Fruit fly (Drosophila melanogaster) whole organism, embryonic: ENCODE data around the gene PolA1.
A peak's percentile ranks its signal among the peaks of the same experiment; 100 is the strongest.

ENCODE experiments used
- Ada2b ChIP-seq: fragments of 200-800 bp; sonication (Bioruptor generic); IDR thresholded peaks from 2 replicates; pipeline ENCODE4 v1.3.6; 2022; ENCODE audit warnings: missing biosample characterization, missing genetic modification characterization
- Blimp-1 ChIP-seq: fragments of 200-800 bp; sonication (Bioruptor generic); optimal IDR thresholded peaks from 3 replicates; lab custom pipeline; 2018; ENCODE audit warnings: missing biosample characterization, missing genetic modification characterization, mild to moderate bottlenecking, moderate library complexity, missing genetic modification reagents
- CG10267 ChIP-seq: fragments of 200-800 bp; sonication (Bioruptor generic); optimal IDR thresholded peaks from 2 replicates; lab custom pipeline; 2018; ENCODE audit warnings: missing biosample characterization, mild to moderate bottlenecking, missing genetic modification characterization, moderate library complexity
- CG10565 ChIP-seq: fragments of 200-800 bp; sonication (Bioruptor generic); optimal IDR thresholded peaks from 3 replicates; lab custom pipeline; 2016; ENCODE audit warnings: missing biosample characterization, mild to moderate bottlenecking, missing genetic modification characterization
- CG11085 ChIP-seq: fragments of 200-800 bp; sonication (Bioruptor generic); IDR thresholded peaks from 2 replicates; pipeline ENCODE4 v1.3.6; 2022; ENCODE audit warnings: missing biosample characterization, missing genetic modification characterization
- CG13624 ChIP-seq: fragments of 200-800 bp; sonication (Bioruptor generic); optimal IDR thresholded peaks from 2 replicates; lab custom pipeline; 2016; ENCODE audit warnings: missing biosample characterization, missing genetic modification characterization
- CG14050 ChIP-seq: fragments of 200-800 bp; sonication (Bioruptor generic); IDR thresholded peaks from 3 replicates; pipeline ENCODE4 v1.3.6; 2022; ENCODE audit warnings: missing biosample characterization, missing genetic modification characterization
- CG14965 ChIP-seq: fragments of 200-800 bp; sonication (Bioruptor generic); optimal IDR thresholded peaks from 2 replicates; lab custom pipeline; 2016; ENCODE audit warnings: missing biosample characterization, missing genetic modification characterization, borderline replicate concordance
- CG17385 ChIP-seq: fragments of 200-800 bp; sonication (Bioruptor generic); optimal IDR thresholded peaks from 3 replicates; lab custom pipeline; 2018; ENCODE audit warnings: missing biosample characterization, mild to moderate bottlenecking, missing genetic modification characterization
- CG17802 ChIP-seq: fragments of 200-800 bp; sonication (Bioruptor generic); optimal IDR thresholded peaks from 2 replicates; lab custom pipeline; 2018; ENCODE audit warnings: missing biosample characterization, mild to moderate bottlenecking, missing genetic modification characterization, moderate library complexity
- CG2875 ChIP-seq: fragments of 200-800 bp; sonication (Bioruptor generic); optimal IDR thresholded peaks from 2 replicates; lab custom pipeline; 2017; ENCODE audit warnings: missing biosample characterization, mild to moderate bottlenecking, missing genetic modification characterization, missing genetic modification reagents
- CG31365 ChIP-seq: fragments of 200-800 bp; sonication (Bioruptor generic); optimal IDR thresholded peaks from 2 replicates; lab custom pipeline; 2018; ENCODE audit warnings: missing biosample characterization, mild to moderate bottlenecking, missing genetic modification characterization
- CG3995 ChIP-seq: fragments of 200-800 bp; sonication (Bioruptor generic); optimal IDR thresholded peaks from 3 replicates; lab custom pipeline; 2016; ENCODE audit warnings: missing biosample characterization, missing genetic modification characterization
- CG42726 ChIP-seq: fragments of 200-800 bp; sonication (Bioruptor generic); IDR thresholded peaks from 2 replicates; pipeline ENCODE4 v1.3.6; 2022; ENCODE audit warnings: missing biosample characterization, missing genetic modification characterization; ENCODE audit not compliant: partially characterized antibody
- CG4360 ChIP-seq: fragments of 200-800 bp; sonication (Bioruptor generic); IDR thresholded peaks from 2 replicates; pipeline ENCODE4 v1.3.6; 2022; ENCODE audit warnings: missing biosample characterization, missing genetic modification characterization
- CG43689 ChIP-seq: fragments of 200-800 bp; sonication (Bioruptor generic); IDR thresholded peaks from 2 replicates; pipeline ENCODE4 v1.3.6; 2022; ENCODE audit warnings: missing biosample characterization, missing genetic modification characterization
- CG4424 ChIP-seq: fragments of 200-800 bp; sonication (Bioruptor generic); optimal IDR thresholded peaks from 3 replicates; lab custom pipeline; 2016; ENCODE audit warnings: missing biosample characterization, missing genetic modification characterization
- CG4707 ChIP-seq: fragments of 200-800 bp; sonication (Bioruptor generic); optimal IDR thresholded peaks from 2 replicates; lab custom pipeline; 2018; ENCODE audit warnings: missing biosample characterization, mild to moderate bottlenecking, missing genetic modification characterization, moderate library complexity
- CG6272 ChIP-seq: fragments of 200-800 bp; sonication (Bioruptor generic); IDR thresholded peaks from 2 replicates; pipeline ENCODE4 v1.3.6; 2022; ENCODE audit warnings: missing biosample characterization, missing genetic modification characterization
- CG7987 ChIP-seq: fragments of 200-800 bp; sonication (Bioruptor generic); optimal IDR thresholded peaks from 2 replicates; lab custom pipeline; 2018; ENCODE audit warnings: missing biosample characterization, mild to moderate bottlenecking, missing genetic modification characterization, moderate library complexity
- CG8281 ChIP-seq: fragments of 200-800 bp; sonication (Bioruptor generic); optimal IDR thresholded peaks from 2 replicates; lab custom pipeline; 2018; ENCODE audit warnings: missing biosample characterization, mild to moderate bottlenecking, missing genetic modification characterization, moderate library complexity
- CG9932 ChIP-seq: fragments of 200-800 bp; sonication (Bioruptor generic); IDR thresholded peaks from 2 replicates; pipeline ENCODE4 v1.3.6; 2022; ENCODE audit warnings: missing biosample characterization, missing genetic modification characterization
- D19A ChIP-seq: fragments of 200-800 bp; optimal IDR thresholded peaks from 3 replicates; lab custom pipeline; 2019; ENCODE audit warnings: missing biosample characterization, mild to moderate bottlenecking, missing genetic modification characterization, moderate library complexity
- Dip3 ChIP-seq: fragments of 200-800 bp; sonication (Bioruptor generic); optimal IDR thresholded peaks from 3 replicates; lab custom pipeline; 2016; ENCODE audit warnings: missing biosample characterization, missing genetic modification characterization
- Doc2 ChIP-seq: fragments of 200-800 bp; sonication (Bioruptor generic); IDR thresholded peaks from 2 replicates; pipeline ENCODE4 v1.3.6; 2022; ENCODE audit warnings: missing biosample characterization, missing genetic modification characterization
- ERR ChIP-seq: fragments of 200-800 bp; sonication (Bioruptor generic); optimal IDR thresholded peaks from 2 replicates; lab custom pipeline; 2016; ENCODE audit warnings: missing biosample characterization, missing genetic modification characterization
- HmgZ ChIP-seq: fragments of 200-800 bp; sonication (Bioruptor generic); optimal IDR thresholded peaks from 2 replicates; lab custom pipeline; 2018; ENCODE audit warnings: missing biosample characterization, mild to moderate bottlenecking, missing genetic modification characterization
- Hmr ChIP-seq: fragments of 200-800 bp; sonication (Bioruptor generic); optimal IDR thresholded peaks from 3 replicates; lab custom pipeline; 2017; ENCODE audit warnings: mild to moderate bottlenecking, missing biosample characterization, missing genetic modification reagents, missing genetic modification characterization
- Hr39 ChIP-seq: fragments of >200 bp; optimal IDR thresholded peaks from 2 replicates; lab custom pipeline; 2017
- Oaz ChIP-seq: fragments of 200-800 bp; sonication (Bioruptor generic); IDR thresholded peaks from 2 replicates; pipeline ENCODE4 v1.3.6; 2022; ENCODE audit warnings: missing biosample characterization, missing genetic modification characterization
- Rfx ChIP-seq: fragments of 200-800 bp; sonication (Bioruptor generic); IDR thresholded peaks from 2 replicates; pipeline ENCODE4 v1.3.6; 2022; ENCODE audit warnings: missing biosample characterization, missing genetic modification characterization
- Xbp1 ChIP-seq: fragments of 200-800 bp; sonication (Bioruptor generic); optimal IDR thresholded peaks from 3 replicates; lab custom pipeline; 2016; ENCODE audit warnings: missing biosample characterization, mild to moderate bottlenecking, missing genetic modification characterization
- YL-1 ChIP-seq: fragments of 200-800 bp; sonication (Bioruptor generic); optimal IDR thresholded peaks from 3 replicates; lab custom pipeline; 2017; ENCODE audit warnings: missing biosample characterization, mild to moderate bottlenecking, missing genetic modification characterization
- aop ChIP-seq: fragments of 200-800 bp; sonication (Bioruptor generic); IDR thresholded peaks from 2 replicates; pipeline ENCODE4 v1.3.6; 2022; ENCODE audit warnings: missing biosample characterization, missing genetic modification characterization
- bigmax ChIP-seq: fragments of 200-800 bp; sonication (Bioruptor generic); optimal IDR thresholded peaks from 2 replicates; lab custom pipeline; 2018; ENCODE audit warnings: missing biosample characterization, mild to moderate bottlenecking, missing genetic modification characterization
- bowl ChIP-seq: fragments of 200-800 bp; sonication (Bioruptor generic); IDR thresholded peaks from 2 replicates; pipeline ENCODE4 v1.3.6; 2022; ENCODE audit warnings: missing biosample characterization, missing genetic modification characterization
- croc ChIP-seq: fragments of 200-800 bp; sonication (Bioruptor generic); conservative IDR thresholded peaks from 3 replicates; pipeline ENCODE4 v1.3.6; 2022; ENCODE audit warnings: missing biosample characterization, missing genetic modification characterization
- disco-r ChIP-seq: fragments of 200-800 bp; sonication (Bioruptor generic); optimal IDR thresholded peaks from 2 replicates; lab custom pipeline; 2016; ENCODE audit warnings: missing biosample characterization, missing genetic modification characterization
- eve ChIP-seq, 2 experiments: fragments of >200 bp; optimal IDR thresholded peaks; 2 replicates each; lab custom pipeline; 2017; ENCODE audit warnings: missing biosample characterization in 2 of 2, missing genetic modification characterization in 2 of 2
- grn ChIP-seq: fragments of 200-800 bp; sonication (Bioruptor generic); optimal IDR thresholded peaks from 3 replicates; lab custom pipeline; 2017; ENCODE audit warnings: missing biosample characterization, missing genetic modification characterization
- gt ChIP-seq: fragments of 200-800 bp; sonication (Bioruptor generic); IDR thresholded peaks from 2 replicates; pipeline ENCODE4 v1.3.6; 2022; ENCODE audit warnings: missing biosample characterization, missing genetic modification characterization
- her ChIP-seq: fragments of 200-800 bp; sonication (Bioruptor generic); optimal IDR thresholded peaks from 2 replicates; lab custom pipeline; 2016; ENCODE audit warnings: missing biosample characterization, missing genetic modification characterization
- knrl ChIP-seq: fragments of 200-800 bp; sonication (Bioruptor generic); IDR thresholded peaks from 3 replicates; pipeline ENCODE4 v1.3.6; 2022; ENCODE audit warnings: missing biosample characterization, missing genetic modification characterization; ENCODE audit not compliant: partially characterized antibody
- lbe ChIP-seq: fragments of 200-800 bp; sonication (Bioruptor generic); optimal IDR thresholded peaks from 2 replicates; lab custom pipeline; 2016; ENCODE audit warnings: missing biosample characterization, mild to moderate bottlenecking, missing genetic modification characterization
- nerfin-1 ChIP-seq: fragments of 200-800 bp; sonication (Bioruptor generic); optimal IDR thresholded peaks from 3 replicates; lab custom pipeline; 2019; ENCODE audit warnings: missing biosample characterization, mild to moderate bottlenecking, missing genetic modification characterization, moderate library complexity
- org-1 ChIP-seq: fragments of 200-800 bp; sonication (Bioruptor generic); optimal IDR thresholded peaks from 2 replicates; lab custom pipeline; 2017; ENCODE audit warnings: missing biosample characterization, missing genetic modification characterization
- schlank ChIP-seq: fragments of 200-800 bp; sonication (Bioruptor generic); optimal IDR thresholded peaks from 2 replicates; lab custom pipeline; 2018; ENCODE audit warnings: missing biosample characterization, mild to moderate bottlenecking, missing genetic modification characterization
- sens-2 ChIP-seq: fragments of 200-800 bp; sonication (Bioruptor generic); IDR thresholded peaks from 2 replicates; pipeline ENCODE4 v1.3.6; 2022; ENCODE audit warnings: missing biosample characterization, missing genetic modification characterization
- so ChIP-seq: fragments of 200-800 bp; sonication (Bioruptor generic); IDR thresholded peaks from 3 replicates; pipeline ENCODE4 v1.3.6; 2022; ENCODE audit warnings: missing biosample characterization, missing genetic modification characterization
- sqz ChIP-seq: fragments of 200-800 bp; sonication (Bioruptor generic); optimal IDR thresholded peaks from 3 replicates; lab custom pipeline; 2018; ENCODE audit warnings: missing biosample characterization, mild to moderate bottlenecking, missing genetic modification characterization
- sug ChIP-seq: fragments of 200-800 bp; optimal IDR thresholded peaks from 2 replicates; lab custom pipeline; 2019; ENCODE audit warnings: missing biosample characterization, mild to moderate bottlenecking, missing genetic modification characterization, moderate library complexity

The PolA1 gene

DNA sequence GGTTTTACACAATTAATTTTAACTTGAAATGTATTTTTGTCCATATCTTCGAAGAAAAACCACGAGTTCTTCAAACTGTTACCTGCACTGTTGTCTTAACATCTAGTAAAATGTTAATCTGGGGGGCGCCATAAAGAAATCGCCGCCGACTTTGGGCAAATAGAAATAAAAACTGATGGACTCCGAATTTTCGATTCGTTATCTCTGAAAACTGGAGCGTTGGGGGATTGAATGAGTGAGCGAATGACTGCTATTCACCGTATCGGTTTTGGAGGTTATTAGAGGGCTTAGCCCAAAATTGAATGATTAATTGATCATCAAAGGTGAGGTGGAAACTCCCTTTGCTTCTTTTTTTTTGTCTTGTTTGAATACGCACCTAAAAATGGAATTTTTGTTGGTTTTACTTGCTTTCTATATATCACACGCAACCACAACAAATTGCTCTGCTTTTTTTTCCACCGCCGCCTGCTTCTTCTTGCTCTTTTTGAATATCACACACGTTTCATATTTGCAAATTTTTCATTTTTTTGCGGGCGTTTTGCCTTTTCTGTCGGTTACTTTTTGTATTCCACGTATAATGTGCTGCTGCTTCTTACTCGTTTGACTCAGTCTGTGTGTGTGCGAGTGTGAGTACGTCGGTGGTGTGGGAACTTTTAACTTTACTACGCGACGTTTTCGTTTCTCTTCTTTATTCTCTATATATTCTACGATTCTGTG, 39.6 kb downstream of the PolA1 start:
- TF ChIP-seq HmgZ = no peak
- no peak for TF ChIP-seq sqz (GFP tag; lab: Kevin White, UChicago)
- TF ChIP-seq so (GFP tag; lab: Robert Waterston, UW) = no peak
- peak; percentile 99 for TF ChIP-seq CG8281
- no peak for TF ChIP-seq CG9932 (GFP tag; lab: Robert Waterston, UW)
- no peak for TF ChIP-seq Blimp-1 (GFP tag; lab: Kevin White, UChicago)
- peak; percentile 8 for TF ChIP-seq YL-1 (GFP tag; lab: Kevin White, UChicago)
- TF ChIP-seq Rfx = no peak
- peak in 1 of 2 experiments; percentile 64 for TF ChIP-seq eve (GFP tag; optimal IDR thresholded peaks at IDR 0.05; lab: Kevin White, UChicago)
- TF ChIP-seq CG14050 (GFP tag; lab: Robert Waterston, UW) = no peak
- no peak for TF ChIP-seq CG43689 (GFP tag; lab: Robert Waterston, UW)
- no peak for TF ChIP-seq org-1 (GFP tag; lab: Kevin White, UChicago)
- peak; percentile 2 for TF ChIP-seq Hmr (GFP tag; lab: Kevin White, UChicago)
- TF ChIP-seq CG4707 (GFP tag; lab: Kevin White, UChicago) = no peak
- TF ChIP-seq CG31365 = no peak
- TF ChIP-seq CG11085 = no peak
- TF ChIP-seq CG17385 (GFP tag; lab: Kevin White, UChicago) = peak; percentile 88
- no peak for TF ChIP-seq gt
- no peak for TF ChIP-seq croc (GFP tag; lab: Robert Waterston, UW)
- no peak for TF ChIP-seq D19A (tag; lab: Kevin White, UChicago)
- TF ChIP-seq Oaz (GFP tag; lab: Robert Waterston, UW) = no peak
- TF ChIP-seq schlank = no peak
- TF ChIP-seq CG3995 = peak; percentile 20
- TF ChIP-seq CG10267 (tag; lab: Kevin White, UChicago) = no peak
- no peak for TF ChIP-seq ERR (GFP tag; lab: Kevin White, UChicago)
- no peak for TF ChIP-seq disco-r (GFP tag; lab: Kevin White, UChicago)
- no peak for TF ChIP-seq CG42726
- no peak for TF ChIP-seq Ada2b (GFP tag; lab: Robert Waterston, UW)
- no peak for TF ChIP-seq lbe (GFP tag; lab: Kevin White, UChicago)
- TF ChIP-seq nerfin-1 (tag; lab: Kevin White, UChicago) = no peak
- TF ChIP-seq aop (GFP tag; lab: Robert Waterston, UW) = no peak
- TF ChIP-seq CG4360 (GFP tag; lab: Robert Waterston, UW) = no peak
- no peak for TF ChIP-seq CG13624
- no peak for TF ChIP-seq knrl
- TF ChIP-seq Doc2 (GFP tag; lab: Robert Waterston, UW) = no peak
- TF ChIP-seq Dip3 = no peak
- peak; percentile 15 for TF ChIP-seq bigmax
- no peak for TF ChIP-seq CG2875 (GFP tag; lab: Kevin White, UChicago)
- TF ChIP-seq CG6272 (GFP tag; lab: Robert Waterston, UW) = no peak
- no peak for TF ChIP-seq CG14965 (GFP tag; lab: Kevin White, UChicago)
- no peak for TF ChIP-seq sens-2 (GFP tag; lab: Robert Waterston, UW)
- no peak for TF ChIP-seq CG17802
- TF ChIP-seq sug (tag; lab: Kevin White, UChicago) = peak; percentile 59
- no peak for TF ChIP-seq her (GFP tag; lab: Kevin White, UChicago)
- TF ChIP-seq grn = peak; percentile 0
- no peak for TF ChIP-seq Hr39 (lab: Kevin White, UChicago)
- no peak for TF ChIP-seq Xbp1 (GFP tag; lab: Kevin White, UChicago)
- TF ChIP-seq CG7987 (GFP tag; lab: Kevin White, UChicago) = no peak
- no peak for TF ChIP-seq CG10565
- TF ChIP-seq CG4424 = no peak
- no peak for TF ChIP-seq bowl
